Fruit fly (Drosophila melanogaster) whole organism: ENCODE results near the gene Ance.
A peak's percentile ranks its signal among the peaks of the same experiment; 100 is the strongest.

ENCODE experiments used
- CG8478 ChIP-seq: fragments of >200 bp; optimal IDR thresholded peaks from 2 replicates; lab custom pipeline; 2018; ENCODE audit warnings: inconsistent platforms
- Dll ChIP-seq: fragments of >200 bp; optimal IDR thresholded peaks from 2 replicates; lab custom pipeline; 2017
- EcR ChIP-seq, 2 experiments: fragments of >200 bp; optimal IDR thresholded peaks; 2 replicates each; lab custom pipeline; 2017; ENCODE audit warnings: missing biosample characterization in 2 of 2, missing genetic modification characterization in 2 of 2, missing genetic modification reagents in 2 of 2
- pan ChIP-seq: fragments of >200 bp; optimal IDR thresholded peaks from 2 replicates; lab custom pipeline; 2017
- psq ChIP-seq: fragments of >200 bp; optimal IDR thresholded peaks from 2 replicates; lab custom pipeline; 2017
- usp ChIP-seq: fragments of >200 bp; optimal IDR thresholded peaks from 2 replicates; lab custom pipeline; 2017; ENCODE audit warnings: missing biosample characterization, missing genetic modification characterization, mixed read lengths

Gene Ance

dm6 chr2L:13905072-13905847 lies at the start of gene Ance:
TSS of gene Ance (plus strand) at chr2L:13905645.
- TF ChIP-seq usp (GFP tag; lab: Kevin White, UChicago), result no peak
- TF ChIP-seq Dll, result no peak
- TF ChIP-seq pan (lab: Kevin White, UChicago), result no peak
- no peak for TF ChIP-seq CG8478

- TF ChIP-seq usp (GFP tag; lab: Kevin White, UChicago) (no peak), EcR (GFP tag; optimal IDR thresholded peaks at IDR 0.05; lab: Kevin White, UChicago) (no peak), psq (lab: Kevin White, UChicago) (no peak), Dll (no peak), CG8478 (no peak), pan (lab: Kevin White, UChicago) (no peak)
These were observed 37.8 kb upstream of the Ance start for dm6 chr2L:13867653-13868052.

dm6 chr2L:13869400-13869799 lies 36.0 kb upstream of the Ance start:
- TF ChIP-seq Dll, result no peak
- TF ChIP-seq psq (lab: Kevin White, UChicago), result no peak
- no peak for TF ChIP-seq EcR (GFP tag; optimal IDR thresholded peaks at IDR 0.05; lab: Kevin White, UChicago)
- TF ChIP-seq pan (lab: Kevin White, UChicago), result no peak

dm6 chr2L:13873147-13873546 lies 32.3 kb upstream of the Ance start:
- TF ChIP-seq usp (GFP tag; lab: Kevin White, UChicago) (no peak), pan (lab: Kevin White, UChicago) (no peak), psq (lab: Kevin White, UChicago) (no peak), EcR (GFP tag; optimal IDR thresholded peaks at IDR 0.05; lab: Kevin White, UChicago) (no peak), CG8478 (no peak), Dll (no peak)

- TF ChIP-seq usp (GFP tag; lab: Kevin White, UChicago) (no peak), psq (lab: Kevin White, UChicago) (no peak), EcR (GFP tag; optimal IDR thresholded peaks at IDR 0.05; lab: Kevin White, UChicago) (no peak), pan (lab: Kevin White, UChicago) (no peak), Dll (no peak), CG8478 (no peak)
These were observed 28.7 kb upstream of the Ance start for dm6 chr2L:13876698-13877097.

- TF ChIP-seq Dll (no peak), pan (lab: Kevin White, UChicago) (no peak), CG8478 (no peak), EcR (GFP tag; optimal IDR thresholded peaks at IDR 0.05; lab: Kevin White, UChicago) (no peak), usp (GFP tag; lab: Kevin White, UChicago) (no peak), psq (lab: Kevin White, UChicago) (no peak)
These were observed 27.4 kb upstream of the Ance start for dm6 chr2L:13877934-13878580.

dm6 chr2L:13878801-13879200 lies 26.6 kb upstream of the Ance start:
- TF ChIP-seq Dll (no peak), EcR (GFP tag; optimal IDR thresholded peaks at IDR 0.05; lab: Kevin White, UChicago) (no peak), psq (lab: Kevin White, UChicago) (no peak), pan (lab: Kevin White, UChicago) (no peak), usp (GFP tag; lab: Kevin White, UChicago) (no peak), CG8478 (no peak)

- TF ChIP-seq Dll (no peak), usp (GFP tag; lab: Kevin White, UChicago) (no peak), psq (lab: Kevin White, UChicago) (no peak), CG8478 (no peak), pan (lab: Kevin White, UChicago) (no peak), EcR (GFP tag; optimal IDR thresholded peaks at IDR 0.05; lab: Kevin White, UChicago) (no peak)
These were observed 24.0 kb upstream of the Ance start for dm6 chr2L:13881387-13881902.

dm6 chr2L:13881939-13882338 lies 23.5 kb upstream of the Ance start:
- no peak for TF ChIP-seq usp (GFP tag; lab: Kevin White, UChicago)
- no peak for TF ChIP-seq Dll
- TF ChIP-seq psq (lab: Kevin White, UChicago), result no peak
- no peak for TF ChIP-seq EcR (GFP tag; optimal IDR thresholded peaks at IDR 0.05; lab: Kevin White, UChicago)
- no peak for TF ChIP-seq pan (lab: Kevin White, UChicago)
- no peak for TF ChIP-seq CG8478

dm6 chr2L:13884063-13884656 lies 21.3 kb upstream of the Ance start:
- TF ChIP-seq pan (lab: Kevin White, UChicago) (no peak), EcR (GFP tag; optimal IDR thresholded peaks at IDR 0.05; lab: Kevin White, UChicago) (no peak), usp (GFP tag; lab: Kevin White, UChicago) (no peak), psq (lab: Kevin White, UChicago) (no peak), Dll (no peak), CG8478 (no peak)

- peak; percentile 45 to 74 for TF ChIP-seq EcR (GFP tag; optimal IDR thresholded peaks at IDR 0.05; lab: Kevin White, UChicago)
- no peak for TF ChIP-seq CG8478
These were observed 20.7 kb upstream of the Ance start for dm6 chr2L:13884678-13885303.
